Fruit fly (Drosophila melanogaster): ENCODE results near the gene bchs.

Gene bchs

DNA sequence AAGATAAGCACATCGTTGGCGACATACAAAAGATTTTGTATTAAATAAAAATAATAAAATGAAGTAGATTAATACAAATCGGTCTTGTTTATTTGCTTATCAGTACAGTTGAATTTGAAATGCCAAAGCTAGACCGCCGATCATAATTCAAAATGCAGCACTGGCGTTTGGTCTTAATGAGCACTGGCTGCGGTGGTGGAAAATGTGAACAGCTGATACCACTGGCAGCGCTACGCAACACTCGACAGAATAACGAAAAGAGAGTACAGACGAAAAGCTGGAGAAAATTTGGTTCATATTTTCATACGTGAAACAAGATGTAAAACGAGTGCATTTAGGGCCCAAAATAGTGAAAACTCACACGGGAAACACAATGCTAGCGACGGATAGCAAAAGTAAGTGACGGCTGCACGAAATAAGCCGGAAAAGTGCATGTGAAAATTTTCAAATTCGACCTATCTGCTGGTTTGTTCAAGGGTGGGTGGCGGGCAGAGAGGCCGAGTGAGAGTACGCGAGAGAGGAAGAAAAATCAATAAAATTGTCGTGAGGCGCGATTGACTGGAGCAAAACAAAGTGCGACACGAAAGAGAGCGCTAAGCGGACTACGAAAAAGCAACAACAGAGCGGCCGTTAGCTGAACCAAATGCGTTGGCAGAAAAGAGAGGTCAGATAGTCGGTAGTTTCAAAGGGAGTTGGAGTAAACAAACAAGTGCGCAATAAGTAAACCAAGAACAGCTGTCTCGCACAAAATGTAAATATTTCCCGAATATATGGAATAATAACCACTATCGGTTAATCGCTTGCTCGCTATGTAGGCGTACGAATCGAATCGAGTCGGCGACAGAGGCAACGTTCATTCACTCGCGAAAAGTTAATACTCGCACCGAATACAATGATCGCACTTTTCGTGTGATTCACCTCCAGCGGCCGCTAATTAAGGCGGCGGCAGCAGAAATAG, at the start of gene bchs (continued):
- TF ChIP-seq CG7839 (tag; optimal IDR thresholded peaks at IDR 0.05) (no peak), chn (GFP tag; optimal IDR thresholded peaks at IDR 0.05) (peak; percentile 51), B-H1 (GFP tag; IDR thresholded peaks at IDR 0.05) (peak; percentile 68; the same call in 2 of the 3 replicates), CG9727 (GFP tag; optimal IDR thresholded peaks at IDR 0.05) (peak; percentile 89), E2f2 (GFP tag; IDR thresholded peaks at IDR 0.05) (peak; percentile 97), toy (GFP tag; IDR thresholded peaks at IDR 0.05) (peak; percentile 38; the same call in 1 of the 2 replicates)

- TF ChIP-seq CG6654 (GFP tag; optimal IDR thresholded peaks at IDR 0.05): no peak
- peak; percentile 84 for TF ChIP-seq Ets97D (GFP tag; optimal IDR thresholded peaks at IDR 0.05)
- TF ChIP-seq ranshi (GFP tag; IDR thresholded peaks at IDR 0.05): no peak
- TF ChIP-seq ac (GFP tag; optimal IDR thresholded peaks at IDR 0.05): peak; percentile 29
- TF ChIP-seq ken (GFP tag; IDR thresholded peaks at IDR 0.05): 0 out of 3 replicates have a peak, but pooled peaks have one; percentile 18
- TF ChIP-seq CG17328 (GFP tag; IDR thresholded peaks at IDR 0.05): peak; percentile 31; the same call in 1 of the 2 replicates
- TF ChIP-seq ci (GFP tag; IDR thresholded peaks at IDR 0.05): 0 out of 3 replicates have a peak, but pooled peaks have one; percentile 39
- TF ChIP-seq Drgx (GFP tag; IDR thresholded peaks at IDR 0.05): peak; percentile 26; the same call in 1 of the 2 replicates
- TF ChIP-seq CG1603 (tag; optimal IDR thresholded peaks at IDR 0.05): peak; percentile 30
- TF ChIP-seq sens (GFP tag): peak; percentile 60
- TF ChIP-seq zen (tag; optimal IDR thresholded peaks at IDR 0.05): peak; percentile 17
- no peak for TF ChIP-seq jigr1 (GFP tag; IDR thresholded peaks at IDR 0.05)
- peak; percentile 36 for TF ChIP-seq phol (tag; optimal IDR thresholded peaks at IDR 0.05)
- peak; percentile 20; the same call in 1 of the 2 replicates for TF ChIP-seq CG10959 (GFP tag; IDR thresholded peaks at IDR 0.05)
- 0 out of 3 replicates have a peak, but pooled peaks have one; percentile 36 for TF ChIP-seq zfh1 (GFP tag; IDR thresholded peaks at IDR 0.05)
- TF ChIP-seq mld (GFP tag; IDR thresholded peaks at IDR 0.05; ENCODE audit: partially characterized antibody): 0 out of 3 replicates have a peak, but pooled peaks have one; percentile 14
- TF ChIP-seq CG7271 (tag; optimal IDR thresholded peaks at IDR 0.05): peak; percentile 65
- no peak for TF ChIP-seq wor (GFP tag; IDR thresholded peaks at IDR 0.05)
- TF ChIP-seq CG4404 (GFP tag; IDR thresholded peaks at IDR 0.05): no peak
- TF ChIP-seq CG8290 (GFP tag; optimal IDR thresholded peaks at IDR 0.05): no peak
- TF ChIP-seq CG8290 (tag; optimal IDR thresholded peaks at IDR 0.05): peak in 1 of 2 experiments; percentile 44
- peak; percentile 12; the same call in 1 of the 3 replicates for TF ChIP-seq CG34422 (GFP tag; IDR thresholded peaks at IDR 0.05)
Observed at dm6 chr2L:5866791-5867190, 40.2 kb upstream of the bchs start.

dm6 chr2L:5870838-5871702, 35.9 kb upstream of the bchs start:
- TF ChIP-seq Mes4 (GFP tag; optimal IDR thresholded peaks at IDR 0.05) (no peak), CG8924 (tag; optimal IDR thresholded peaks at IDR 0.05) (no peak), CG17568 (GFP tag; optimal IDR thresholded peaks at IDR 0.05) (no peak), Trl (optimal IDR thresholded peaks at IDR 0.05) (no peak), Trl (GFP tag; optimal IDR thresholded peaks at IDR 0.05) (no peak), CG7357 (GFP tag; IDR thresholded peaks at IDR 0.05) (no peak), z (GFP tag; IDR thresholded peaks at IDR 0.05) (no peak), mld (GFP tag; IDR thresholded peaks at IDR 0.05; ENCODE audit: partially characterized antibody) (no peak), CG17802 (tag; optimal IDR thresholded peaks at IDR 0.05) (no peak), CG2199 (GFP tag; IDR thresholded peaks at IDR 0.05) (peak; percentile 76; the same call in 1 of the 3 replicates), CG14860 (GFP tag; IDR thresholded peaks at IDR 0.05; ENCODE audit: partially characterized antibody) (no peak), ind (GFP tag; optimal IDR thresholded peaks at IDR 0.05) (no peak), Xrp1 (GFP tag; IDR thresholded peaks at IDR 0.05) (no peak), gcm (GFP tag; optimal IDR thresholded peaks at IDR 0.05) (no peak), tll (GFP tag; optimal IDR thresholded peaks at IDR 0.05) (peak in 1 of 2 experiments; percentile 25), CG5180 (GFP tag; optimal IDR thresholded peaks at IDR 0.05) (no peak), CG1603 (tag; optimal IDR thresholded peaks at IDR 0.05) (no peak), Meics (GFP tag; optimal IDR thresholded peaks at IDR 0.05) (no peak), zfh2 (GFP tag; optimal IDR thresholded peaks at IDR 0.05) (no peak), CG3065 (GFP tag; optimal IDR thresholded peaks at IDR 0.05) (no peak)
